Worm (Caenorhabditis elegans) whole organism, L4 larva: ENCODE results near the gene unc-30.

ENCODE experiments used
- Y75B8A.6 ChIP-seq: fragments of 200-800 bp; sonication (Bioruptor generic); IDR thresholded peaks from 2 replicates; pipeline ENCODE4 v1.3.6; 2022; ENCODE audit warnings: missing genetic modification reagents, missing genetic modification characterization, missing compliant biosample characterization
- ZK546.5 ChIP-seq, 2 experiments: sonication (generic microtip); optimal IDR thresholded peaks; 2 replicates each; lab custom pipeline; 2017; ENCODE audit warnings: missing biosample characterization in 2 of 2, missing genetic modification characterization in 2 of 2
- ama-1 ChIP-seq: fragments of 150-350 bp; optimal IDR thresholded peaks from 2 replicates; lab custom pipeline; 2014; ENCODE audit warnings: inconsistent platforms, mixed read lengths
- ceh-82 ChIP-seq: sonication (generic microtip); optimal IDR thresholded peaks from 2 replicates; lab custom pipeline; 2017; ENCODE audit warnings: missing biosample characterization, missing genetic modification characterization
- daf-8 ChIP-seq: fragments of 200-800 bp; sonication (Bioruptor generic); IDR thresholded peaks from 2 replicates; pipeline ENCODE4 v1.3.6; 2022; ENCODE audit warnings: missing genetic modification characterization, missing compliant biosample characterization
- nhr-237 ChIP-seq: sonication (generic microtip); optimal IDR thresholded peaks from 2 replicates; lab custom pipeline; 2017; ENCODE audit warnings: missing biosample characterization, missing genetic modification characterization
- ztf-7 ChIP-seq: fragments of 150-350 bp; optimal IDR thresholded peaks from 2 replicates; lab custom pipeline; 2014; ENCODE audit warnings: missing biosample characterization, missing genetic modification characterization

DNA sequence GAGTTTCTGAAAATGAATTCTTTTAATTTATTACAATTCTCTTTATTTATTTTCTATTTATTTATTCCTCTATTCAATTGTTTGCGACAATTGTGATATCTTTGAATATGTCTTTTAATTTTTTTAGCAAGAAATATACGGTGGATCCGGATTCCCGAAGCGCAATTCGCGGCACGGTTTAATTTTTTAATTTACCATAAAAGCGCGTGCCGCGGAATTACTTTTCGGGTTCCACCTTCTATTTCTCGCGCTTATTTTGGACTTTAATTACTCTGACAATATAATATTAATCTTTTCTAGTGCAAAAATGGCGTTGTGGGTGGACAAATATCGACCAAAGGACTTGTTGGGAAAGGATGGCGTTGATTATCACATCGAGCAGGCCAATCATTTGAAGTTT, 23.3 kb upstream of the unc-30 start, which contains the start of gene rfc-3:
- no peak for TF ChIP-seq daf-8 (GFP tag; lab: Robert Waterston, UW)
- TF ChIP-seq ZK546.5 (tag; optimal IDR thresholded peaks at IDR 0.05; lab: Kevin White, UChicago) = no peak
- no peak for TF ChIP-seq nhr-237 (tag; lab: Kevin White, UChicago)
- TF ChIP-seq ama-1 (lab: Kevin White, UChicago) = no peak
- TF ChIP-seq ceh-82 (tag; lab: Kevin White, UChicago) = no peak
- TF ChIP-seq ztf-7 = no peak
- TF ChIP-seq Y75B8A.6 (GFP tag; lab: Robert Waterston, UW) = no peak
